Fruit fly (Drosophila melanogaster): Measurements from ENCODE around the gene CG4270.

Gene CG4270

dm6 chr2L:2240493-2240892 lies 22.7 kb upstream of the CG4270 start, which contains the start of gene Tengl1:
Gene Tengl1, minus strand, starts transcription at chr2L:2240593.
- no peak for TF ChIP-seq fd59A (GFP tag; optimal IDR thresholded peaks at IDR 0.05)
- TF ChIP-seq CG11902 (GFP tag; optimal IDR thresholded peaks at IDR 0.05), result no peak
- no peak for TF ChIP-seq CG6808 (GFP tag; optimal IDR thresholded peaks at IDR 0.05)
- TF ChIP-seq CG8119 (GFP tag; IDR thresholded peaks at IDR 0.05), result no peak
- no peak for TF ChIP-seq Hr39 (GFP tag; optimal IDR thresholded peaks at IDR 0.05)
- TF ChIP-seq CG10631 (GFP tag; optimal IDR thresholded peaks at IDR 0.05), result no peak
- TF ChIP-seq CG6276 (GFP tag; optimal IDR thresholded peaks at IDR 0.05), result no peak
- TF ChIP-seq Hr38 (GFP tag; optimal IDR thresholded peaks at IDR 0.05), result no peak
- TF ChIP-seq cyc (GFP tag; optimal IDR thresholded peaks at IDR 0.05), result no peak
- no peak for TF ChIP-seq lz (GFP tag; optimal IDR thresholded peaks at IDR 0.05)
- TF ChIP-seq pdm3 (GFP tag; optimal IDR thresholded peaks at IDR 0.05), result no peak
- no peak for TF ChIP-seq Sox14 (GFP tag; optimal IDR thresholded peaks at IDR 0.05)
- TF ChIP-seq CG6792 (GFP tag; optimal IDR thresholded peaks at IDR 0.05), result no peak
- no peak for TF ChIP-seq CG7368 (GFP tag; optimal IDR thresholded peaks at IDR 0.05)
- TF ChIP-seq vri (GFP tag; optimal IDR thresholded peaks at IDR 0.05), result no peak
- TF ChIP-seq CG16779 (tag; optimal IDR thresholded peaks at IDR 0.05), result no peak
- TF ChIP-seq Lpt (GFP tag; optimal IDR thresholded peaks at IDR 0.05), result no peak
- TF ChIP-seq esn (GFP tag; optimal IDR thresholded peaks at IDR 0.05), result no peak
- no peak for TF ChIP-seq Smox (GFP tag; optimal IDR thresholded peaks at IDR 0.05)

- TF ChIP-seq Eip78C (GFP tag) (peak; percentile 64), fkh (GFP tag; optimal IDR thresholded peaks at IDR 0.05) (no peak), CG6854 (GFP tag; optimal IDR thresholded peaks at IDR 0.05) (no peak), CG6163 (GFP tag; IDR thresholded peaks at IDR 0.05) (peak; percentile 44; the same call in 1 of the 3 replicates), svp (GFP tag) (peak; percentile 93), eg (GFP tag; IDR thresholded peaks at IDR 0.05) (0 out of 3 replicates have a peak, but pooled peaks have one; percentile 25), dac (GFP tag; optimal IDR thresholded peaks at IDR 0.05) (no peak)
These were observed 21.1 kb upstream of the CG4270 start, which contains the start of gene CG4267 for dm6 chr2L:2242139-2242538. Gene CG4267, plus strand, starts transcription at chr2L:2242378.

dm6 chr2L:2242783-2243182 lies 20.5 kb upstream of the CG4270 start:
- TF ChIP-seq cyc (GFP tag; optimal IDR thresholded peaks at IDR 0.05) (no peak), vri (GFP tag; optimal IDR thresholded peaks at IDR 0.05) (no peak), dsx (GFP tag; optimal IDR thresholded peaks at IDR 0.05; ENCODE audit: poor library complexity, severe bottlenecking) (no peak), net (GFP tag; optimal IDR thresholded peaks at IDR 0.05) (no peak), Met (GFP tag; optimal IDR thresholded peaks at IDR 0.05) (no peak), Hr38 (GFP tag; optimal IDR thresholded peaks at IDR 0.05) (no peak), CG8319 (GFP tag; optimal IDR thresholded peaks at IDR 0.05) (no peak), Hr39 (GFP tag; optimal IDR thresholded peaks at IDR 0.05) (no peak), CG6808 (GFP tag; optimal IDR thresholded peaks at IDR 0.05) (no peak), CG6792 (GFP tag; optimal IDR thresholded peaks at IDR 0.05) (no peak), CG3032 (tag; optimal IDR thresholded peaks at IDR 0.05) (no peak)

dm6 chr2L:2249578-2249977 lies 13.7 kb upstream of the CG4270 start:
- TF ChIP-seq dac (GFP tag; optimal IDR thresholded peaks at IDR 0.05) (no peak), Hr38 (GFP tag; optimal IDR thresholded peaks at IDR 0.05) (peak; percentile 16), Ets21C (GFP tag; optimal IDR thresholded peaks at IDR 0.05) (no peak), Hr4 (GFP tag; optimal IDR thresholded peaks at IDR 0.05) (peak; percentile 21), CG3919 (GFP tag; optimal IDR thresholded peaks at IDR 0.05) (peak; percentile 25), Eip75B (GFP tag; optimal IDR thresholded peaks at IDR 0.05) (peak; percentile 9), CG10631 (GFP tag; optimal IDR thresholded peaks at IDR 0.05) (peak; percentile 8), OdsH (GFP tag; optimal IDR thresholded peaks at IDR 0.05) (peak; percentile 13), CG10669 (GFP tag; optimal IDR thresholded peaks at IDR 0.05) (peak; percentile 5), Eip78C (GFP tag) (peak; percentile 63), Hr39 (GFP tag; optimal IDR thresholded peaks at IDR 0.05) (peak; percentile 10), CG31627 (GFP tag; optimal IDR thresholded peaks at IDR 0.05) (peak; percentile 14), CG6854 (GFP tag; optimal IDR thresholded peaks at IDR 0.05) (no peak), Gug (GFP tag; IDR thresholded peaks at IDR 0.05) (no peak), fd59A (GFP tag; optimal IDR thresholded peaks at IDR 0.05) (no peak), pdm3 (GFP tag; optimal IDR thresholded peaks at IDR 0.05) (peak; percentile 22), CG16779 (tag; optimal IDR thresholded peaks at IDR 0.05) (no peak), CG6808 (GFP tag; optimal IDR thresholded peaks at IDR 0.05) (peak; percentile 9), CG8119 (GFP tag; IDR thresholded peaks at IDR 0.05) (0 out of 3 replicates have a peak, but pooled peaks have one; percentile 20), eg (GFP tag; IDR thresholded peaks at IDR 0.05) (0 out of 3 replicates have a peak, but pooled peaks have one; percentile 25), CG32006 (GFP tag; optimal IDR thresholded peaks at IDR 0.05) (peak; percentile 17), acj6 (GFP tag; optimal IDR thresholded peaks at IDR 0.05) (peak; percentile 31)

Data from whole organism, prepupa.